Worm (Caenorhabditis elegans): Measurements from ENCODE around the gene C06B8.3.

- TF ChIP-seq snpc-1.3 (tag; optimal IDR thresholded peaks at IDR 0.05; ENCODE audit: insufficient read depth) = no peak
- TF ChIP-seq ztf-28 (GFP tag; IDR thresholded peaks at IDR 0.05) = no peak
- no peak for TF ChIP-seq ets-4 (GFP tag; optimal IDR thresholded peaks at IDR 0.05)
- TF ChIP-seq F33H1.4 (GFP tag; IDR thresholded peaks at IDR 0.05) = no peak
- TF ChIP-seq unc-130 (GFP tag; optimal IDR thresholded peaks at IDR 0.05) = no peak
- no peak for TF ChIP-seq efl-1 (GFP tag; optimal IDR thresholded peaks at IDR 0.05)
- no peak for TF ChIP-seq Y95B8A.8 (GFP tag; IDR thresholded peaks at IDR 0.05)
- no peak for TF ChIP-seq snpc-4 (GFP tag; optimal IDR thresholded peaks at IDR 0.05)
- no peak for TF ChIP-seq snpc-4 (tag; optimal IDR thresholded peaks at IDR 0.05)
- TF ChIP-seq attf-6 (GFP tag; IDR thresholded peaks at IDR 0.05) = no peak
- TF ChIP-seq madf-3 (GFP tag; IDR thresholded peaks at IDR 0.05) = no peak
- no peak for TF ChIP-seq ccch-3 (GFP tag; optimal IDR thresholded peaks at IDR 0.05)
Measured at ce11 chrV:15503603-15504002, 19.2 kb upstream of the C06B8.3 start.
